Worm (Caenorhabditis elegans): ENCODE data around the gene F22F4.5.

Gene F22F4.5

ce11 chrX:6040435-6041093 is 47.9 kb upstream of the F22F4.5 start (continued):
- TF ChIP-seq pag-3 (tag; optimal IDR thresholded peaks at IDR 0.05; ENCODE audit: borderline replicate concordance, insufficient read depth) (no peak), snpc-4 (tag; optimal IDR thresholded peaks at IDR 0.05) (no peak), vab-15 (tag; optimal IDR thresholded peaks at IDR 0.05) (no peak), fkh-8 (tag; optimal IDR thresholded peaks at IDR 0.05) (no peak), tbx-2 (tag; optimal IDR thresholded peaks at IDR 0.05) (no peak), aha-1 (tag; optimal IDR thresholded peaks at IDR 0.05) (no peak), lsy-2 (tag; optimal IDR thresholded peaks at IDR 0.05) (no peak), snu-23 (GFP tag; optimal IDR thresholded peaks at IDR 0.05) (no peak), mef-2 (tag; optimal IDR thresholded peaks at IDR 0.05) (no peak), ama-1 (optimal IDR thresholded peaks at IDR 0.05) (no peak), unc-86 (tag; optimal IDR thresholded peaks at IDR 0.05) (no peak)

ce11 chrX:6039544-6039943 is 46.9 kb upstream of the F22F4.5 start, which contains the start of gene hsp-25:
Gene hsp-25 (minus strand): TSS chrX:6039644.
- TF ChIP-seq hlh-17 (GFP tag; optimal IDR thresholded peaks at IDR 0.05; ENCODE audit: borderline replicate concordance) (no peak), pag-3 (tag; optimal IDR thresholded peaks at IDR 0.05; ENCODE audit: borderline replicate concordance, insufficient read depth) (no peak), swsn-7 (tag; optimal IDR thresholded peaks at IDR 0.05) (no peak), aly-2 (tag; optimal IDR thresholded peaks at IDR 0.05) (no peak), vab-15 (tag; optimal IDR thresholded peaks at IDR 0.05) (no peak), nhr-84 (tag; optimal IDR thresholded peaks at IDR 0.05) (no peak), alr-1 (tag; optimal IDR thresholded peaks at IDR 0.05; ENCODE audit: borderline replicate concordance) (no peak), nhr-76 (tag; optimal IDR thresholded peaks at IDR 0.05) (no peak), lin-14 (GFP tag; optimal IDR thresholded peaks at IDR 0.05) (no peak)

- TF ChIP-seq fkh-4 (tag; optimal IDR thresholded peaks at IDR 0.05; ENCODE audit: borderline replicate concordance) (no peak), unc-98 (GFP tag; IDR thresholded peaks at IDR 0.05) (no peak), C34B4.2 (tag; optimal IDR thresholded peaks at IDR 0.05) (no peak), zip-4 (GFP tag; optimal IDR thresholded peaks at IDR 0.05) (no peak), lin-13 (GFP tag; optimal IDR thresholded peaks at IDR 0.05) (no peak), fos-1 (tag; optimal IDR thresholded peaks at IDR 0.05) (no peak), elt-2 (tag; optimal IDR thresholded peaks at IDR 0.05) (no peak), lin-39 (tag; optimal IDR thresholded peaks at IDR 0.05) (no peak), nhr-71 (tag; optimal IDR thresholded peaks at IDR 0.05) (no peak), nhr-11 (tag; optimal IDR thresholded peaks at IDR 0.05) (no peak), egl-13 (tag; optimal IDR thresholded peaks at IDR 0.05) (no peak), ceh-8 (GFP tag; optimal IDR thresholded peaks at IDR 0.05) (no peak), lir-3 (tag; optimal IDR thresholded peaks at IDR 0.05; ENCODE audit: poor library complexity) (no peak), ztf-4 (tag; optimal IDR thresholded peaks at IDR 0.05) (no peak), isw-1 (GFP tag; IDR thresholded peaks at IDR 0.05) (no peak), pag-3 (tag; optimal IDR thresholded peaks at IDR 0.05; ENCODE audit: borderline replicate concordance, insufficient read depth) (no peak), mep-1 (tag; optimal IDR thresholded peaks at IDR 0.05) (no peak), grh-1 (GFP tag; IDR thresholded peaks at IDR 0.05) (no peak), nhr-85 (tag) (no peak)
These were observed 38.5 kb upstream of the F22F4.5 start, which contains the start of gene ipp-5 for ce11 chrX:6031169-6031568. Gene ipp-5 (plus strand): TSS chrX:6031469.

ce11 chrX:6029075-6029474 is 36.4 kb upstream of the F22F4.5 start:
- no peak for TF ChIP-seq vab-15 (tag; optimal IDR thresholded peaks at IDR 0.05)
- no peak for TF ChIP-seq Y116A8C.19 (tag; optimal IDR thresholded peaks at IDR 0.05; ENCODE audit: borderline replicate concordance)
- no peak for TF ChIP-seq ceh-90 (tag; optimal IDR thresholded peaks at IDR 0.05)
- TF ChIP-seq blmp-1 (tag; optimal IDR thresholded peaks at IDR 0.05), result peak; percentile 36
- peak; percentile 48 for TF ChIP-seq nhr-71 (tag; optimal IDR thresholded peaks at IDR 0.05)
- TF ChIP-seq ztf-4 (tag; optimal IDR thresholded peaks at IDR 0.05), result no peak
- no peak for TF ChIP-seq fkh-10 (GFP tag; optimal IDR thresholded peaks at IDR 0.05)
- no peak for TF ChIP-seq zag-1 (tag; optimal IDR thresholded peaks at IDR 0.05)
- TF ChIP-seq nhr-85 (tag), result peak; percentile 84
- peak; percentile 55 for TF ChIP-seq nhr-20 (tag; optimal IDR thresholded peaks at IDR 0.05)
- peak in 1 of 2 experiments; percentile 13 for TF ChIP-seq lin-35 (GFP tag; optimal IDR thresholded peaks at IDR 0.05)
- TF ChIP-seq snu-23 (GFP tag; optimal IDR thresholded peaks at IDR 0.05), result peak; percentile 16
- TF ChIP-seq elt-3 (tag; optimal IDR thresholded peaks at IDR 0.05), result peak in 2 of 6 experiments; percentile 8 to 36
- TF ChIP-seq mef-2 (tag; optimal IDR thresholded peaks at IDR 0.05), result no peak
- TF ChIP-seq lin-14 (GFP tag; optimal IDR thresholded peaks at IDR 0.05), result peak; percentile 49
